Worm (Caenorhabditis elegans) whole organism, L4 larva: Measurements from ENCODE around the gene Y45G12B.2.

Experiments
- F49E8.2 ChIP-seq: sonication (generic microtip); optimal IDR thresholded peaks from 2 replicates; lab custom pipeline; 2016; ENCODE audit warnings: missing compliant biosample characterization, mild to moderate bottlenecking, missing genetic modification characterization, borderline replicate concordance
- T20F7.1 ChIP-seq: fragments of 200-800 bp; sonication (Bioruptor generic); optimal IDR thresholded peaks from 2 replicates; lab custom pipeline; 2018; ENCODE audit warnings: mild to moderate bottlenecking, missing genetic modification characterization, missing compliant biosample characterization
- Y5F2A.4 ChIP-seq: fragments of 200-800 bp; sonication (Bioruptor generic); optimal IDR thresholded peaks from 2 replicates; lab custom pipeline; 2018; ENCODE audit warnings: mild to moderate bottlenecking, missing genetic modification characterization, missing compliant biosample characterization
- Y75B8A.6 ChIP-seq: fragments of 200-800 bp; sonication (Bioruptor generic); IDR thresholded peaks from 2 replicates; pipeline ENCODE4 v1.3.6; 2022; ENCODE audit warnings: missing genetic modification reagents, missing genetic modification characterization, missing compliant biosample characterization
- attf-4 ChIP-seq: sonication (generic microtip); optimal IDR thresholded peaks from 3 replicates; lab custom pipeline; 2017; ENCODE audit warnings: missing biosample characterization, missing genetic modification characterization
- ceh-44 ChIP-seq: fragments of 200-800 bp; sonication (Bioruptor generic); IDR thresholded peaks from 2 replicates; pipeline ENCODE4 v1.3.6; 2022; ENCODE audit warnings: missing genetic modification reagents, missing genetic modification characterization, missing compliant biosample characterization
- ceh-62 ChIP-seq: sonication (generic microtip); optimal IDR thresholded peaks from 2 replicates; lab custom pipeline; 2017; ENCODE audit warnings: missing biosample characterization, missing genetic modification characterization
- dmd-8 ChIP-seq: fragments of 200-800 bp; sonication (Bioruptor generic); IDR thresholded peaks from 2 replicates; pipeline ENCODE4 v1.3.6; 2022; ENCODE audit warnings: missing genetic modification characterization, missing compliant biosample characterization
- dpl-1 ChIP-seq: fragments of 150-350 bp; optimal IDR thresholded peaks from 2 replicates; lab custom pipeline; 2014; ENCODE audit warnings: missing biosample characterization, missing genetic modification reagents, missing genetic modification characterization
- egl-27 ChIP-seq: sonication (generic microtip); optimal IDR thresholded peaks from 3 replicates; lab custom pipeline; 2017; ENCODE audit warnings: missing biosample characterization, missing genetic modification reagents, missing genetic modification characterization
- fkh-10 ChIP-seq: fragments of 150-350 bp; optimal IDR thresholded peaks from 2 replicates; lab custom pipeline; 2014; ENCODE audit warnings: missing biosample characterization, missing genetic modification reagents, missing genetic modification characterization
- fos-1 ChIP-seq: fragments of 150-350 bp; optimal IDR thresholded peaks from 2 replicates; lab custom pipeline; 2014; ENCODE audit warnings: missing biosample characterization, missing genetic modification characterization
- gei-8 ChIP-seq: fragments of 200-800 bp; sonication (Bioruptor generic); optimal IDR thresholded peaks from 2 replicates; lab custom pipeline; 2018; ENCODE audit warnings: mild to moderate bottlenecking, missing genetic modification characterization, missing compliant biosample characterization
- hif-1 ChIP-seq, 2 experiments: sonication (generic microtip); optimal IDR thresholded peaks; 2 replicates each; lab custom pipeline; 2016 to 2017; ENCODE audit warnings: missing compliant biosample characterization in 2 of 2, missing genetic modification characterization in 2 of 2, missing genetic modification reagents in 2 of 2, missing genotype in 2 of 2, mild to moderate bottlenecking in 1 of 2
- hlh-30 ChIP-seq: sonication (generic microtip); optimal IDR thresholded peaks from 2 replicates; lab custom pipeline; 2017; ENCODE audit warnings: antibody characterized with exemption, mild to moderate bottlenecking, missing genetic modification characterization, missing compliant biosample characterization; ENCODE audit not compliant: insufficient read depth
- hmg-1.1 ChIP-seq: fragments of 200-800 bp; sonication (Bioruptor generic); IDR thresholded peaks from 2 replicates; pipeline ENCODE4 v1.3.6; 2022; ENCODE audit warnings: missing genetic modification reagents, missing genetic modification characterization, missing compliant biosample characterization
- lim-7 ChIP-seq: fragments of 200-800 bp; sonication (Bioruptor generic); IDR thresholded peaks from 2 replicates; pipeline ENCODE4 v1.3.6; 2022; ENCODE audit warnings: missing genetic modification characterization, missing compliant biosample characterization
- lin-15B ChIP-seq: fragments of 150-350 bp; sonication (generic microtip); optimal IDR thresholded peaks from 3 replicates; lab custom pipeline; 2014; ENCODE audit warnings: missing biosample characterization, missing genetic modification characterization
- lin-29 ChIP-seq: fragments of 200-800 bp; sonication (Bioruptor generic); IDR thresholded peaks from 2 replicates; pipeline ENCODE4 v1.3.6; 2022; ENCODE audit warnings: missing genetic modification reagents, missing genetic modification characterization, missing compliant biosample characterization
- lsy-2 ChIP-seq, 2 experiments: fragments of 150-350 bp in 1 of 2; sonication (generic microtip) in 1 of 2; optimal IDR thresholded peaks; 2 replicates each; lab custom pipeline; 2014 to 2017; ENCODE audit warnings: missing biosample characterization in 2 of 2, missing genetic modification characterization in 2 of 2
- madf-9 ChIP-seq: fragments of 200-800 bp; sonication (Bioruptor generic); conservative IDR thresholded peaks from 2 replicates; pipeline ENCODE4 v1.3.6; 2022; ENCODE audit warnings: missing genetic modification reagents, missing genetic modification characterization, missing compliant biosample characterization
- mdl-1 ChIP-seq, 2 experiments: fragments of 150-350 bp in 1 of 2; sonication (generic microtip) in 1 of 2; optimal IDR thresholded peaks; 2 replicates each; lab custom pipeline; 2014 to 2017; ENCODE audit warnings: missing biosample characterization in 2 of 2, missing genetic modification characterization in 2 of 2
- mep-1 ChIP-seq: fragments of 150-350 bp; sonication (generic microtip); optimal IDR thresholded peaks from 3 replicates; lab custom pipeline; 2014; ENCODE audit warnings: missing biosample characterization, missing genetic modification characterization
- mxl-3 ChIP-seq: fragments of 200-800 bp; sonication (Bioruptor generic); optimal IDR thresholded peaks from 2 replicates; lab custom pipeline; 2018; ENCODE audit warnings: mild to moderate bottlenecking, missing genetic modification characterization, missing compliant biosample characterization
- nhr-102 ChIP-seq: sonication (generic microtip); optimal IDR thresholded peaks from 2 replicates; lab custom pipeline; 2016; ENCODE audit warnings: mild to moderate bottlenecking, missing genetic modification characterization, moderate library complexity, missing compliant biosample characterization
- nhr-41 ChIP-seq: fragments of 200-800 bp; sonication (Bioruptor generic); IDR thresholded peaks from 2 replicates; pipeline ENCODE4 v1.3.6; 2022; ENCODE audit warnings: missing genetic modification reagents, missing genetic modification characterization, missing compliant biosample characterization
- nhr-76 ChIP-seq: fragments of 150-350 bp; optimal IDR thresholded peaks from 2 replicates; lab custom pipeline; 2014; ENCODE audit warnings: missing biosample characterization, missing genetic modification characterization
- pqm-1 ChIP-seq: sonication (generic microtip); optimal IDR thresholded peaks from 2 replicates; lab custom pipeline; 2017; ENCODE audit warnings: missing biosample characterization, missing genetic modification characterization
- rbr-2 ChIP-seq: sonication (generic microtip); optimal IDR thresholded peaks from 2 replicates; lab custom pipeline; 2016; ENCODE audit warnings: missing genotype, missing genetic modification characterization, missing compliant biosample characterization
- saeg-2 ChIP-seq: fragments of 200-800 bp; sonication (Bioruptor generic); IDR thresholded peaks from 2 replicates; pipeline ENCODE4 v1.3.6; 2022; ENCODE audit warnings: missing genetic modification reagents, missing genetic modification characterization, missing compliant biosample characterization
- sdz-12 ChIP-seq: fragments of 200-800 bp; sonication (Bioruptor generic); optimal IDR thresholded peaks from 2 replicates; lab custom pipeline; 2018; ENCODE audit warnings: mild to moderate bottlenecking, missing genetic modification characterization, missing compliant biosample characterization
- set-16 ChIP-seq: fragments of 200-800 bp; sonication (Bioruptor generic); IDR thresholded peaks from 2 replicates; pipeline ENCODE4 v1.3.6; 2022; ENCODE audit warnings: missing genetic modification reagents, missing genetic modification characterization, missing compliant biosample characterization
- snpc-4 ChIP-seq: fragments of 150-350 bp; optimal IDR thresholded peaks from 2 replicates; lab custom pipeline; 2014; ENCODE audit warnings: missing biosample characterization, missing genetic modification characterization
- spr-1 ChIP-seq: sonication (generic microtip); optimal IDR thresholded peaks from 2 replicates; lab custom pipeline; 2016; ENCODE audit warnings: mild to moderate bottlenecking, missing genetic modification characterization, missing compliant biosample characterization
- unc-130 ChIP-seq: sonication (generic microtip); optimal IDR thresholded peaks from 2 replicates; lab custom pipeline; 2016; ENCODE audit warnings: missing genetic modification reagents, missing genetic modification characterization, missing compliant biosample characterization
- unc-39 ChIP-seq: sonication (generic microtip); optimal IDR thresholded peaks from 2 replicates; lab custom pipeline; 2017; ENCODE audit warnings: missing biosample characterization, missing genetic modification characterization
- unc-62 ChIP-seq, 3 experiments: fragments of 150-350 bp in 1 of 3; sonication (generic microtip); optimal IDR thresholded peaks in 2 of 3; peaks in 1 of 3; 1 replicate in 1 of 3; 2 replicates in 2 of 3; lab custom pipeline; 2014 to 2017; ENCODE audit warnings: missing biosample characterization in 3 of 3, missing genetic modification characterization in 3 of 3, missing genetic modification reagents in 3 of 3, missing genotype in 1 of 3
- vab-7 ChIP-seq: fragments of 200-800 bp; sonication (Bioruptor generic); IDR thresholded peaks from 2 replicates; pipeline ENCODE4 v1.3.6; 2022; ENCODE audit warnings: missing genetic modification reagents, missing genetic modification characterization, missing compliant biosample characterization
- zag-1 ChIP-seq: fragments of 150-350 bp; optimal IDR thresholded peaks from 2 replicates; lab custom pipeline; 2014; ENCODE audit warnings: missing biosample characterization, missing genetic modification characterization
- zfp-3 ChIP-seq: fragments of 200-800 bp; sonication (Bioruptor generic); conservative IDR thresholded peaks from 2 replicates; pipeline ENCODE4 v1.3.6; 2022; ENCODE audit warnings: missing genetic modification reagents, missing genetic modification characterization, missing compliant biosample characterization
- zip-11 ChIP-seq: fragments of 200-800 bp; sonication (Bioruptor generic); IDR thresholded peaks from 2 replicates; pipeline ENCODE4 v1.3.6; 2022; ENCODE audit warnings: missing genetic modification characterization, missing compliant biosample characterization
- ztf-7 ChIP-seq: fragments of 150-350 bp; optimal IDR thresholded peaks from 2 replicates; lab custom pipeline; 2014; ENCODE audit warnings: missing biosample characterization, missing genetic modification characterization

Gene Y45G12B.2

DNA sequence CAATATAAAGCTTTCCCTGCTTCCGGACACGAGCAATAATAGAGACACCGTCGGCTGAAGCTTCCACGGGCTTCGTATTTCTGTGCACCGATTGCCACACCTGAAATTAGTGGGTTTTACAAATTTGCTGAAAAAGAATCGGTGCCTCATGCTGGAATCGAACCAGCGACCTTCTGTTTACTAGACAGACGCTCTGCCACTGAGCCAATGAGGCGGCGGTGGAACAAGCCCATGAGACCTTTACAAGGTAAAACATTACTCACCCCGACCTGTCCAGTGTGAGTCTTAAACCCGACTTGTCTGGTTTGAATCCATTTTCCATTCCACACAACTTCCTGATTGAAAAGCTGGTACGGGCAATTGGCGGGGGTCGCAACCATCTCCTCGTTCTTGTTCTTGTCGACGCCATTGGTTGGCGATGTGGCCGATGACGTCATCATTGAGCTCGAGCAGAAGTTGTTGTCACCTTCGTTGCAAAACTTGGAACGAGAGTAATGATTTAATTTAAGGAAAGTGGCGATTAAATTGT is 30.0 kb upstream of the Y45G12B.2 start, which contains the start of gene ndx-2 (continued):
- TF ChIP-seq attf-4 (tag; lab: Kevin White, UChicago), result no peak
- no peak for TF ChIP-seq hmg-1.1
- peak; percentile 41 for TF ChIP-seq Y5F2A.4
- TF ChIP-seq lim-7 (GFP tag; lab: Robert Waterston, UW), result peak; percentile 93
- TF ChIP-seq zag-1 (tag; lab: Kevin White, UChicago), result no peak
- no peak for TF ChIP-seq Y75B8A.6 (GFP tag; lab: Robert Waterston, UW)
- no peak for TF ChIP-seq zfp-3 (GFP tag; lab: Robert Waterston, UW)
- peak; percentile 79; the same call in 1 of the 2 replicates for TF ChIP-seq dmd-8 (GFP tag; lab: Robert Waterston, UW)
- TF ChIP-seq lin-15B, result no peak
- peak; percentile 65; the same call in 1 of the 2 replicates for TF ChIP-seq nhr-41 (GFP tag; lab: Robert Waterston, UW)
- TF ChIP-seq madf-9 (GFP tag; lab: Robert Waterston, UW), result peak; percentile 43; the same call in 1 of the 2 replicates
- no peak for TF ChIP-seq snpc-4
- TF ChIP-seq mxl-3, result peak; percentile 17
- TF ChIP-seq vab-7 (GFP tag; lab: Robert Waterston, UW), result 0 out of 2 replicates have a peak, but pooled peaks have one; percentile 46
- no peak for TF ChIP-seq unc-62 (GFP tag; optimal IDR thresholded peaks at IDR 0.05 in 1 of 2; lab: Kevin White, UChicago)
- TF ChIP-seq unc-62 (tag; optimal IDR thresholded peaks at IDR 0.05; lab: Kevin White, UChicago), result no peak
- no peak for TF ChIP-seq spr-1 (tag; lab: Kevin White, UChicago)
- no peak for TF ChIP-seq T20F7.1 (GFP tag; lab: Kevin White, UChicago)
- TF ChIP-seq unc-39, result no peak
- TF ChIP-seq gei-8 (GFP tag; lab: Kevin White, UChicago), result no peak
- no peak for TF ChIP-seq F49E8.2 (tag; lab: Kevin White, UChicago)
- no peak for TF ChIP-seq lsy-2 (tag; optimal IDR thresholded peaks at IDR 0.05; lab: Kevin White, UChicago)
- no peak for TF ChIP-seq nhr-76 (tag; lab: Kevin White, UChicago)
- TF ChIP-seq sdz-12 (GFP tag; lab: Kevin White, UChicago), result no peak
- no peak for TF ChIP-seq saeg-2 (GFP tag; lab: Robert Waterston, UW)
- TF ChIP-seq dpl-1 (GFP tag; lab: Kevin White, UChicago), result no peak
- no peak for TF ChIP-seq mdl-1 (tag; optimal IDR thresholded peaks at IDR 0.05; lab: Kevin White, UChicago)
- peak; percentile 8 for TF ChIP-seq nhr-102 (tag; lab: Kevin White, UChicago)
- TF ChIP-seq rbr-2 (tag; lab: Kevin White, UChicago), result peak; percentile 9
- peak; percentile 6 for TF ChIP-seq hlh-30 (tag; lab: Kevin White, UChicago)
- TF ChIP-seq ceh-62 (tag; lab: Kevin White, UChicago), result no peak
- no peak for TF ChIP-seq mep-1 (tag; lab: Kevin White, UChicago)
- TF ChIP-seq zip-11 (GFP tag; lab: Robert Waterston, UW), result no peak
- no peak for TF ChIP-seq egl-27 (tag; lab: Kevin White, UChicago)
- no peak for TF ChIP-seq fkh-10 (GFP tag; lab: Kevin White, UChicago)
- TF ChIP-seq set-16 (GFP tag; lab: Robert Waterston, UW), result no peak
- no peak for TF ChIP-seq hif-1 (tag; optimal IDR thresholded peaks at IDR 0.05; lab: Kevin White, UChicago)
- TF ChIP-seq unc-130, result no peak
- no peak for TF ChIP-seq ztf-7
- TF ChIP-seq fos-1, result no peak

DNA sequence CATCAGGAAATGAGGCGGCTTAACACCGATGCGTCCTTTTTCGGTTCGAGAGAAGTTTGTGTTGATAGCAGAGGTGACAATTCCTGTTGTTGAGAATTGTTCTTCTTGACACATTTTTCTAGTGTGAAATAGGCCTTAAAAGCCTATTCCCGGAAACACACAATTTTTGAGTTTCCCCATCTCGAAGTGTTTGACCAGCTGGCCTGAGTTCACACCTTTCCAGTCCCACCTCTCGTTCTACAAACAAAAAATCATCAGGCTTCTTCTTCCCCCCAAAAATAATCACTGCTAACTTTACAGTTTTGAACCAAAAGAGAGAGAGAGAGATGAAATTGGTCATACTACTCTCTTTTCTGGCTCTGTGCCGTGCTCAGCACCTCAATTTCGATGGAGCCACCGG is 28.0 kb upstream of the Y45G12B.2 start, which contains the start of gene W02G9.4:
Gene W02G9.4 (plus strand): TSS at position 301 of the 400 bp plus-strand sequence.
- TF ChIP-seq fos-1 (no peak), lin-29 (no peak), snpc-4 (no peak), ceh-44 (no peak), egl-27 (tag; lab: Kevin White, UChicago) (no peak), pqm-1 (tag; lab: Kevin White, UChicago) (no peak)
